Fruit fly (Drosophila melanogaster): ENCODE measurements around the gene CG3631.

CG3631 gene

DNA sequence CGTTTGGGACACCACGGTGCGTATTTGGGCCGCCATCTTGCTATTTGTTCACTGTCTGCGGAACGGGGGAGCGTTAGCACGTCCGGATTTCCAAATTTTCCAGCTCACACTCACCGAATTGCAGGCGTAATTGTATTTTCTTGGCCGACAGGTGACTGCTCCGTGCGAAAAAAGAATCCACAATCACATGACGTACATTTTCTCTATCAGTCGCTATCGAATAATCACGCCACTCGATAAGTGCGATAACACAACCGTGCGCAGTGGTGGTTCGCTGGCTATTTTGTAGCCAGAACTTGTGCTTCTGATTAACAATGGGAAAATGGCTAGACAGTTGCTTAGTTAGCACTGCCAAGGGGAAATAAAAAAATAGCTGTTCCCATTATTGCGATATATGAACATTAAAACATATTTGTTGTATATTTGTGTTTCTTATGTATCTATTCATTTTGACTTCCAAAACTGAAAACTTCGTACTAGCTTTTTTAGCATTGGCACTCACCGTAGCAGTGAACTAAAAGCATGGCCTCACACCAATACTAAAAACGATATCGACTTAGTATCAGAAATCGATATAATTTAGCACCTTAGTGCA is 24.7 kb downstream of the CG3631 start, which contains the start of gene VhaPPA1-1 (continued):
- TF ChIP-seq sens-2 (GFP tag; IDR thresholded peaks at IDR 0.05) (0 out of 2 replicates have a peak, but pooled peaks have one; percentile 28), Drgx (GFP tag; IDR thresholded peaks at IDR 0.05) (no peak), nom (GFP tag; optimal IDR thresholded peaks at IDR 0.05) (peak; percentile 21), HLH4C (GFP tag; IDR thresholded peaks at IDR 0.05; ENCODE audit: partially characterized antibody) (peak; percentile 61), Dll (GFP tag; IDR thresholded peaks at IDR 0.05; ENCODE audit: partially characterized antibody) (peak; percentile 60; the same call in 2 of the 4 replicates), CG14860 (GFP tag; IDR thresholded peaks at IDR 0.05; ENCODE audit: partially characterized antibody) (peak; percentile 68; the same call in 2 of the 3 replicates), CG7372 (GFP tag; IDR thresholded peaks at IDR 0.05) (no peak), Lhr (GFP tag; optimal IDR thresholded peaks at IDR 0.05) (peak; percentile 77), CG1792 (GFP tag; optimal IDR thresholded peaks at IDR 0.05) (peak; percentile 8), CG6689 (GFP tag; IDR thresholded peaks at IDR 0.05) (peak; percentile 29; the same call in 1 of the 2 replicates), Dek (tag; optimal IDR thresholded peaks at IDR 0.05) (peak; percentile 5), Rfx (GFP tag; IDR thresholded peaks at IDR 0.05) (0 out of 2 replicates have a peak, but pooled peaks have one; percentile 4), exex (tag; optimal IDR thresholded peaks at IDR 0.05) (peak; percentile 17), inv (GFP tag; IDR thresholded peaks at IDR 0.05; ENCODE audit: partially characterized antibody) (0 out of 2 replicates have a peak, but pooled peaks have one; percentile 14), insv (GFP tag; optimal IDR thresholded peaks at IDR 0.05) (peak in 1 of 2 experiments; percentile 5), CG7839 (tag; optimal IDR thresholded peaks at IDR 0.05) (peak; percentile 4), CG32532 (GFP tag; IDR thresholded peaks at IDR 0.05) (peak; percentile 8; the same call in 1 of the 2 replicates), MBD-R2 (GFP tag; IDR thresholded peaks at IDR 0.05) (peak; percentile 44; the same call in 1 of the 2 replicates), CG8924 (tag; optimal IDR thresholded peaks at IDR 0.05) (peak; percentile 17), Chrac-16 (GFP tag; optimal IDR thresholded peaks at IDR 0.05) (peak; percentile 1), ci (GFP tag; IDR thresholded peaks at IDR 0.05) (0 out of 3 replicates have a peak, but pooled peaks have one; percentile 38), CG2120 (GFP tag; optimal IDR thresholded peaks at IDR 0.05) (peak; percentile 30), CG14710 (tag; optimal IDR thresholded peaks at IDR 0.05) (peak; percentile 85), unpg (GFP tag; optimal IDR thresholded peaks at IDR 0.05) (peak; percentile 6), scrt (GFP tag; optimal IDR thresholded peaks at IDR 0.05) (no peak)

DNA sequence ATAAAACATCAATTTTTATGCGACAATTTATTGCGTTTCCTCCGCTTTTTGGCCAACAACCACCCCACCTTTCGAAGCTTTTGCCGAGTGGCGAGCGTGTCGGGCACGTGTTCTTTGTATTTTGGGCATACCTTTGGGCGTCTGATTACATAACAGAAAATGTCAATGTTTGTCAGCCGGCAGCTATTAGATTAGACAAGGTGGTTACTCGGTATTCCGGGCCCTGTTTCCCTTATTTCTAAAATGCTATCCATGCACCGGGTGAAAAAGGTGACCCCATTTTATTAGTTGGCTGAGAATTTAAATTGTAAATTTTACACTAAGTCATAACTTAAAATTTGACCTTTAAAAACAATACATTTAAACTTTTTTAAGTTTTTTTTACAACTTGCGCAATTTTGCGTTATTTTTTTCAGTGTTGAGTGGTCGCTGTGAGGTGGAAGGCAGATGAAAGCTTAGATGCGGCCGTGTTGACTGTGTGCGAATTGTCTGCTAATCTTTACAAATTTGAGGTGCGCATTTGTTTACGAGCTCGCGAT is 33.3 kb downstream of the CG3631 start:
- no peak for TF ChIP-seq Lhr (GFP tag; optimal IDR thresholded peaks at IDR 0.05)
- peak; percentile 28 for TF ChIP-seq scrt (GFP tag; optimal IDR thresholded peaks at IDR 0.05)
- peak; percentile 47 for TF ChIP-seq CG10147 (GFP tag; optimal IDR thresholded peaks at IDR 0.05)
- TF ChIP-seq CG9727 (GFP tag; optimal IDR thresholded peaks at IDR 0.05), result peak; percentile 9
- no peak for TF ChIP-seq Hr78 (GFP tag; optimal IDR thresholded peaks at IDR 0.05)
- no peak for TF ChIP-seq tgo (GFP tag; IDR thresholded peaks at IDR 0.05)
- no peak for TF ChIP-seq Stat92E (GFP tag; optimal IDR thresholded peaks at IDR 0.05)
- 0 out of 3 replicates have a peak, but pooled peaks have one; percentile 11 for TF ChIP-seq Mrtf (GFP tag; IDR thresholded peaks at IDR 0.05)
- TF ChIP-seq Adf1 (GFP tag; IDR thresholded peaks at IDR 0.05), result no peak
- TF ChIP-seq Nf-YA (GFP tag; IDR thresholded peaks at IDR 0.05), result no peak
- TF ChIP-seq Sox100B (GFP tag; optimal IDR thresholded peaks at IDR 0.05), result peak; percentile 11
- TF ChIP-seq Hmr (GFP tag; optimal IDR thresholded peaks at IDR 0.05), result peak; percentile 12
- no peak for TF ChIP-seq Sry-δ (GFP tag; optimal IDR thresholded peaks at IDR 0.05)
- TF ChIP-seq row (GFP tag; IDR thresholded peaks at IDR 0.05), result 0 out of 3 replicates have a peak, but pooled peaks have one; percentile 28
- peak in 1 of 2 experiments; percentile 73 for TF ChIP-seq Pdp1 (GFP tag; optimal IDR thresholded peaks at IDR 0.05)
- TF ChIP-seq Six4 (GFP tag; optimal IDR thresholded peaks at IDR 0.05), result no peak
- peak; percentile 62 for TF ChIP-seq Ets65A (GFP tag)
- TF ChIP-seq slbo (GFP tag; IDR thresholded peaks at IDR 0.05), result peak; percentile 38; the same call in 1 of the 2 replicates
- no peak for TF ChIP-seq Dfd (GFP tag; optimal IDR thresholded peaks at IDR 0.05)
- no peak for TF ChIP-seq CG10267 (tag; optimal IDR thresholded peaks at IDR 0.05)
- TF ChIP-seq dysf (GFP tag; IDR thresholded peaks at IDR 0.05), result 0 out of 3 replicates have a peak, but pooled peaks have one; percentile 16
- TF ChIP-seq sisA (GFP tag; IDR thresholded peaks at IDR 0.05), result peak; percentile 39
- 0 out of 3 replicates have a peak, but pooled peaks have one; percentile 31 for TF ChIP-seq CG11456 (GFP tag; IDR thresholded peaks at IDR 0.05)
- no peak for TF ChIP-seq NfI (GFP tag; optimal IDR thresholded peaks at IDR 0.05)
